Fruit fly (Drosophila melanogaster) whole organism, embryonic: ENCODE data around the gene pan.

ENCODE experiments used
- CG10147 ChIP-seq: fragments of 200-800 bp; sonication (Bioruptor generic); optimal IDR thresholded peaks from 2 replicates; lab custom pipeline; 2019; ENCODE audit warnings: missing biosample characterization, mild to moderate bottlenecking, missing genetic modification characterization, moderate library complexity
- CG11504 ChIP-seq: fragments of 200-800 bp; sonication (Bioruptor generic); optimal IDR thresholded peaks from 3 replicates; lab custom pipeline; 2019; ENCODE audit warnings: missing biosample characterization, mild to moderate bottlenecking, missing genetic modification characterization, moderate library complexity
- CG11695 ChIP-seq: fragments of 200-800 bp; sonication (Bioruptor generic); IDR thresholded peaks from 3 replicates; pipeline ENCODE4 v1.3.6; 2022; ENCODE audit warnings: missing biosample characterization, missing genetic modification characterization
- CG12219 ChIP-seq: fragments of 200-800 bp; sonication (Bioruptor generic); optimal IDR thresholded peaks from 3 replicates; lab custom pipeline; 2018; ENCODE audit warnings: missing biosample characterization, mild to moderate bottlenecking, missing genetic modification characterization
- CG1233 ChIP-seq: fragments of 200-800 bp; sonication (Bioruptor generic); optimal IDR thresholded peaks from 4 replicates; lab custom pipeline; 2018; ENCODE audit warnings: missing biosample characterization, mild to moderate bottlenecking, missing genetic modification characterization
- CG12391 ChIP-seq: fragments of 200-800 bp; sonication (Bioruptor generic); optimal IDR thresholded peaks from 3 replicates; lab custom pipeline; 2018; ENCODE audit warnings: missing biosample characterization, mild to moderate bottlenecking, missing genetic modification characterization, moderate library complexity
- CG13296 ChIP-seq: fragments of 200-800 bp; sonication (Bioruptor generic); optimal IDR thresholded peaks from 3 replicates; lab custom pipeline; 2018; ENCODE audit warnings: missing biosample characterization, mild to moderate bottlenecking, missing genetic modification characterization
- CG13424 ChIP-seq: fragments of 200-800 bp; sonication (Bioruptor generic); optimal IDR thresholded peaks from 2 replicates; lab custom pipeline; 2019; ENCODE audit warnings: missing biosample characterization, mild to moderate bottlenecking, missing genetic modification characterization, moderate library complexity
- CG14710 ChIP-seq: fragments of 200-800 bp; sonication (Bioruptor generic); optimal IDR thresholded peaks from 3 replicates; lab custom pipeline; 2019; ENCODE audit warnings: missing biosample characterization, mild to moderate bottlenecking, missing genetic modification characterization, moderate library complexity
- CG14965 ChIP-seq: fragments of 200-800 bp; sonication (Bioruptor generic); optimal IDR thresholded peaks from 2 replicates; lab custom pipeline; 2016; ENCODE audit warnings: missing biosample characterization, missing genetic modification characterization, borderline replicate concordance
- CG15601 ChIP-seq: fragments of 200-800 bp; sonication (Bioruptor generic); optimal IDR thresholded peaks from 3 replicates; lab custom pipeline; 2019; ENCODE audit warnings: missing biosample characterization, mild to moderate bottlenecking, missing genetic modification characterization, moderate library complexity
- CG16815 ChIP-seq: fragments of 200-800 bp; sonication (Bioruptor generic); optimal IDR thresholded peaks from 3 replicates; lab custom pipeline; 2017; ENCODE audit warnings: missing biosample characterization, mild to moderate bottlenecking, missing genetic modification characterization
- CG2199 ChIP-seq: fragments of 200-800 bp; sonication (Bioruptor generic); IDR thresholded peaks from 3 replicates; pipeline ENCODE4 v1.3.6; 2022; ENCODE audit warnings: missing biosample characterization, missing genetic modification characterization
- CG2712 ChIP-seq: fragments of 200-800 bp; optimal IDR thresholded peaks from 3 replicates; lab custom pipeline; 2019; ENCODE audit warnings: missing biosample characterization, mild to moderate bottlenecking, missing genetic modification characterization, moderate library complexity
- CG30403 ChIP-seq: fragments of 200-800 bp; sonication (Bioruptor generic); optimal IDR thresholded peaks from 3 replicates; lab custom pipeline; 2016; ENCODE audit warnings: missing biosample characterization, missing genetic modification characterization
- CG33557 ChIP-seq: fragments of 200-800 bp; sonication (Bioruptor generic); optimal IDR thresholded peaks from 2 replicates; lab custom pipeline; 2019; ENCODE audit warnings: missing biosample characterization, mild to moderate bottlenecking, missing genetic modification characterization, moderate library complexity
- CG34376 ChIP-seq: fragments of 200-800 bp; sonication (Bioruptor generic); optimal IDR thresholded peaks from 2 replicates; lab custom pipeline; 2018; ENCODE audit warnings: missing biosample characterization, mild to moderate bottlenecking, missing genetic modification characterization
- CG4328 ChIP-seq: fragments of 200-800 bp; sonication (Bioruptor generic); optimal IDR thresholded peaks from 3 replicates; lab custom pipeline; 2017; ENCODE audit warnings: missing biosample characterization, missing genetic modification reagents, missing genetic modification characterization
- CG5180 ChIP-seq: fragments of 200-800 bp; sonication (Bioruptor generic); optimal IDR thresholded peaks from 3 replicates; lab custom pipeline; 2017; ENCODE audit warnings: missing biosample characterization, missing genetic modification characterization, mild to moderate bottlenecking, moderate library complexity, missing genetic modification reagents
- CG8290 ChIP-seq, 3 experiments: fragments of 200-800 bp; sonication (Bioruptor generic); optimal IDR thresholded peaks; 2 replicates each; lab custom pipeline; 2016 to 2019; ENCODE audit warnings: missing biosample characterization in 3 of 3, missing genetic modification characterization in 3 of 3, mild to moderate bottlenecking in 2 of 3, moderate library complexity in 1 of 3
- D19A ChIP-seq: fragments of 200-800 bp; optimal IDR thresholded peaks from 3 replicates; lab custom pipeline; 2019; ENCODE audit warnings: missing biosample characterization, mild to moderate bottlenecking, missing genetic modification characterization, moderate library complexity
- Dad ChIP-seq: fragments of 200-800 bp; sonication (Bioruptor generic); optimal IDR thresholded peaks from 3 replicates; lab custom pipeline; 2016; ENCODE audit warnings: missing biosample characterization, missing genetic modification characterization
- Eip74EF ChIP-seq, 2 experiments: fragments of 200-800 bp in 1 of 2; fragments of >200 bp in 1 of 2; sonication (Bioruptor generic) in 1 of 2; optimal IDR thresholded peaks; 2 replicates each; lab custom pipeline; 2017 to 2019; ENCODE audit warnings: missing biosample characterization in 2 of 2, missing genetic modification characterization in 2 of 2, mild to moderate bottlenecking in 1 of 2, moderate library complexity in 1 of 2
- Fer1 ChIP-seq: fragments of 200-800 bp; sonication (Bioruptor generic); optimal IDR thresholded peaks from 2 replicates; lab custom pipeline; 2017; ENCODE audit warnings: missing biosample characterization, mild to moderate bottlenecking, missing genetic modification characterization
- H15 ChIP-seq: fragments of 200-800 bp; sonication (Bioruptor generic); IDR thresholded peaks from 3 replicates; pipeline ENCODE4 v1.3.6; 2022; ENCODE audit warnings: missing biosample characterization, missing genetic modification characterization
- Hr51 ChIP-seq, 2 experiments: fragments of 200-800 bp; sonication (Bioruptor generic); optimal IDR thresholded peaks; 2 replicates in 1 of 2; 3 replicates in 1 of 2; lab custom pipeline; 2016 to 2018; ENCODE audit warnings: missing biosample characterization in 2 of 2, missing genetic modification characterization in 2 of 2, mild to moderate bottlenecking in 1 of 2, moderate library complexity in 1 of 2
- MESR4 ChIP-seq: fragments of 200-800 bp; sonication (Bioruptor generic); optimal IDR thresholded peaks from 2 replicates; lab custom pipeline; 2018; ENCODE audit warnings: missing biosample characterization, mild to moderate bottlenecking, missing genetic modification characterization, moderate library complexity
- NFAT ChIP-seq: fragments of 200-800 bp; sonication (Bioruptor generic); IDR thresholded peaks from 2 replicates; pipeline ENCODE4 v1.3.6; 2022; ENCODE audit warnings: missing biosample characterization, missing genetic modification characterization
- Stat92E ChIP-seq, 3 experiments: fragments of >200 bp in 2 of 3; fragments of 200-800 bp in 1 of 3; sonication (Bioruptor generic) in 1 of 3; optimal IDR thresholded peaks; 2 replicates each; lab custom pipeline; 2017 to 2019; ENCODE audit warnings: missing biosample characterization in 3 of 3, missing genetic modification characterization in 3 of 3, mild to moderate bottlenecking in 1 of 3, moderate library complexity in 1 of 3
- fd3F ChIP-seq: fragments of 200-800 bp; sonication (Bioruptor generic); optimal IDR thresholded peaks from 2 replicates; lab custom pipeline; 2018; ENCODE audit warnings: missing biosample characterization, mild to moderate bottlenecking, missing genetic modification characterization, moderate library complexity
- her ChIP-seq: fragments of 200-800 bp; sonication (Bioruptor generic); optimal IDR thresholded peaks from 2 replicates; lab custom pipeline; 2016; ENCODE audit warnings: missing biosample characterization, missing genetic modification characterization
- lola ChIP-seq, 3 experiments: fragments of >200 bp in 2 of 3; fragments of 200-800 bp in 1 of 3; sonication (Bioruptor generic) in 1 of 3; optimal IDR thresholded peaks; 2 replicates each; lab custom pipeline; 2017 to 2019; ENCODE audit warnings: missing biosample characterization in 3 of 3, missing genetic modification characterization in 3 of 3, mild to moderate bottlenecking in 1 of 3, moderate library complexity in 1 of 3
- mirr ChIP-seq: fragments of 200-800 bp; sonication (Bioruptor generic); optimal IDR thresholded peaks from 3 replicates; lab custom pipeline; 2018; ENCODE audit warnings: missing biosample characterization, mild to moderate bottlenecking, missing genetic modification characterization
- nmo ChIP-seq: fragments of 200-800 bp; sonication (Bioruptor generic); optimal IDR thresholded peaks from 2 replicates; lab custom pipeline; 2018; ENCODE audit warnings: missing biosample characterization, mild to moderate bottlenecking, missing genetic modification characterization, moderate library complexity
- nom ChIP-seq: fragments of 200-800 bp; sonication (Bioruptor generic); optimal IDR thresholded peaks from 2 replicates; lab custom pipeline; 2017; ENCODE audit warnings: missing biosample characterization, missing genetic modification characterization, mild to moderate bottlenecking, moderate library complexity, missing genetic modification reagents
- pfk ChIP-seq: fragments of 200-800 bp; sonication (Bioruptor generic); optimal IDR thresholded peaks from 2 replicates; lab custom pipeline; 2018; ENCODE audit warnings: missing biosample characterization, mild to moderate bottlenecking, missing genetic modification characterization, moderate library complexity
- pros ChIP-seq: fragments of 200-800 bp; sonication (Bioruptor generic); optimal IDR thresholded peaks from 3 replicates; lab custom pipeline; 2019; ENCODE audit warnings: missing biosample characterization, mild to moderate bottlenecking, missing genetic modification characterization, moderate library complexity
- repo ChIP-seq: fragments of 200-800 bp; sonication (Bioruptor generic); optimal IDR thresholded peaks from 2 replicates; lab custom pipeline; 2016; ENCODE audit warnings: missing biosample characterization, missing genetic modification characterization
- sd ChIP-seq: fragments of 200-800 bp; sonication (Bioruptor generic); optimal IDR thresholded peaks from 3 replicates; lab custom pipeline; 2018; ENCODE audit warnings: missing biosample characterization, mild to moderate bottlenecking, missing genetic modification characterization, moderate library complexity
- sqz ChIP-seq: fragments of 200-800 bp; sonication (Bioruptor generic); optimal IDR thresholded peaks from 3 replicates; lab custom pipeline; 2018; ENCODE audit warnings: missing biosample characterization, mild to moderate bottlenecking, missing genetic modification characterization
- twi ChIP-seq: fragments of 200-800 bp; optimal IDR thresholded peaks from 2 replicates; lab custom pipeline; 2019; ENCODE audit warnings: missing biosample characterization, mild to moderate bottlenecking, missing genetic modification characterization, moderate library complexity
- z ChIP-seq: fragments of 200-800 bp; sonication (Bioruptor generic); IDR thresholded peaks from 3 replicates; pipeline ENCODE4 v1.3.6; 2022; ENCODE audit warnings: missing biosample characterization, missing genetic modification characterization

Gene pan

DNA sequence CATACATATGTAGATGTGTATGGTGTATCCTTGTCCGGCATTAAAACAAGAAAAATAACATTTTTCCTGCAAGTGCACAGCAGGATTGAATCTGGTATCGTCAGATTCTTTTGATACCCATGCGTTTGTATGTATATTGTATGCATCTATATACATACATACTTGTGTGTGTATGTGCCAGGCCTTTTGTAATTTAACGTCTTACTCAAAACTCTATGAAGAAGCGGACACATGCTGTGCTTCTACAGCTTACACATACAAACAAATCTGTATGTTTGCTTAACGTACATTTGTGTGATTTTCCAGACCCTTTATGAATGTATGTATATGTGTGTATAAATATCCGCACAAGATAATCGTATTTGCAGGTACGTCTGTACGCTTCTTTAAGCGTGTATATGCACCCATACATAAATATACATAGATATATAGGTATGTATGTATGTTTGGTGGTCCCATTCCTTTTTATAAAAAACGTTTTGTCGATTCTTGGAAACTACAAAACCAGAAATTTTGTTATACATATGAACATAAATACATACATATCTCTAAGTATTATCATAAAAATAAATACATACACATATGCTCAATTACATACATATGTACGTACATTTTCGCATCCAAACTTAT lies 10.1 kb upstream of the pan start (continued):
- no peak for TF ChIP-seq Dad (GFP tag; lab: Kevin White, UChicago)
- TF ChIP-seq CG2199 (GFP tag; lab: Robert Waterston, UW) = peak; percentile 96
- peak; percentile 14 for TF ChIP-seq CG12219 (GFP tag; lab: Kevin White, UChicago)
- peak; percentile 61 for TF ChIP-seq nom (GFP tag; lab: Kevin White, UChicago)
- TF ChIP-seq, all 482 proteins: peak for 68

DNA sequence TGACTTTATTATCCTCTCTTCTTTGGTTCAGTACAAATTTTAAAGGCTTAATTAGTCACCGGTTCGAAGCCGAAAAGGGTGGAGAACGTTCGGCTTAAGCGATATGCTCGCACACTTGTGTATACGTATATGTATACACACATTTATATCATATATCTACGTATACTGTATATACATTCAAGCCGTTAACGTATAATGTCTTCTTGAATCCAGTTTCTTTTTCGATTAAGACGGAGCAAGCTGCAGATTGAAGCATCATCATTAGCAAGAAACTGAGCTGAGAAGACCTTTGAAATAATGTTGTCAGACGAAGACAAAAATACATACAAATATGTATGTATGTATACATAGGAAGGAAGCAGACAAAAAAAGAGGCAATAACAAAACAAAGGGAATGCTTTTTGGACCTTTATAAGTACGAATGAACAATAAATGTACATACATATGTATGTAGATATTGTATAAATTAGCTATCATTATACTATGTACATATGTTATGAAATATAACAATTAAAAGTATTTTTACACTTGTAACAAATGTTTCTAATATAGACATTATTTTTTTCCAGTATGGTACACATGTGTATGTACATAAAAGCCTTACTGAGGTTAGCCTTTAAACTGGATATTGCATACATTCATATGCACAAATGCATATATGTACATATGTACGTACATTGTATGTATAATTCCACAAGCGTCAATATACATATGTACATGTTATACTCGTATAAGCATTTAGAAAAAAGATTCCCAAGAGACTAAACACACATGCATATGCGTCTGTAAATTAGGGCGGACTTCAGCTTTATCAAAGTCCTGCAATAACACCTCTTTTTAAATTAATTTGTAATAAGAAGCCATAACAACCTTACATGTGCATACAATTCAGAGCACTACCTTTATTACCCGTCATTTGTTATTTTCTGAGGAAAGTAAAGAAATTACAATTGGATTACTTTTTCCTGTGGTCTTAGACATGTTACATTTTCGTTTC lies 8.8 kb upstream of the pan start:
- TF ChIP-seq CG12391 (tag; lab: Kevin White, UChicago) (peak; percentile 24), repo (GFP tag; lab: Kevin White, UChicago) (no peak), CG13424 (tag; lab: Kevin White, UChicago) (peak; percentile 8), sqz (GFP tag; lab: Kevin White, UChicago) (peak; percentile 53), NFAT (GFP tag; lab: Robert Waterston, UW) (no peak), H15 (no peak), nmo (peak; percentile 19), CG2712 (tag; lab: Kevin White, UChicago) (peak; percentile 34), CG4328 (peak; percentile 7), CG5180 (GFP tag; lab: Kevin White, UChicago) (no peak), twi (tag; lab: Kevin White, UChicago) (peak; percentile 64), Hr51 (GFP tag; optimal IDR thresholded peaks at IDR 0.05; lab: Kevin White, UChicago) (peak in 1 of 2 experiments; percentile 6), CG10147 (GFP tag; lab: Kevin White, UChicago) (peak; percentile 23), CG1233 (GFP tag; lab: Kevin White, UChicago) (peak; percentile 13), D19A (tag; lab: Kevin White, UChicago) (peak; percentile 49), her (GFP tag; lab: Kevin White, UChicago) (no peak), CG34376 (GFP tag; lab: Kevin White, UChicago) (peak; percentile 41), pros (peak; percentile 99), Fer1 (GFP tag; lab: Kevin White, UChicago) (no peak), mirr (GFP tag; lab: Kevin White, UChicago) (peak; percentile 42), CG8290 (GFP tag; optimal IDR thresholded peaks at IDR 0.05; lab: Kevin White, UChicago) (no peak), CG8290 (tag; optimal IDR thresholded peaks at IDR 0.05; lab: Kevin White, UChicago) (peak in 1 of 2 experiments; percentile 5), pfk (GFP tag; lab: Kevin White, UChicago) (peak; percentile 52), CG14965 (GFP tag; lab: Kevin White, UChicago) (no peak), nom (GFP tag; lab: Kevin White, UChicago) (peak; percentile 100), CG13296 (peak; percentile 2), MESR4 (GFP tag; lab: Kevin White, UChicago) (peak; percentile 14), CG11695 (GFP tag; lab: Robert Waterston, UW) (no peak), Stat92E (GFP tag; optimal IDR thresholded peaks at IDR 0.05; lab: Kevin White, UChicago) (peak in 1 of 3 experiments; percentile 50), z (GFP tag; lab: Robert Waterston, UW) (no peak), CG15601 (tag; lab: Kevin White, UChicago) (peak; percentile 24), fd3F (GFP tag; lab: Kevin White, UChicago) (peak; percentile 15), CG11504 (tag; lab: Kevin White, UChicago) (peak; percentile 12), sd (tag; lab: Kevin White, UChicago) (peak; percentile 0), lola (GFP tag; optimal IDR thresholded peaks at IDR 0.05; lab: Kevin White, UChicago) (peak in 1 of 3 experiments; percentile 39), CG14710 (tag; lab: Kevin White, UChicago) (peak; percentile 23), CG33557 (GFP tag; lab: Kevin White, UChicago) (peak; percentile 48), Eip74EF (GFP tag; optimal IDR thresholded peaks at IDR 0.05; lab: Kevin White, UChicago) (peak in 1 of 2 experiments; percentile 52), CG30403 (GFP tag; lab: Kevin White, UChicago) (peak; percentile 16), CG16815 (no peak)
